Fruit fly (Drosophila melanogaster) whole organism, embryonic: ENCODE data around the gene Megf8.

Experiments
- B-H2 ChIP-seq: fragments of 200-800 bp; sonication (Bioruptor generic); optimal IDR thresholded peaks from 2 replicates; lab custom pipeline; 2018; ENCODE audit warnings: missing biosample characterization, mild to moderate bottlenecking, missing genetic modification characterization
- CG10366 ChIP-seq: fragments of 200-800 bp; sonication (Bioruptor generic); IDR thresholded peaks from 2 replicates; pipeline ENCODE4 v1.3.6; 2022; ENCODE audit warnings: missing biosample characterization, missing genetic modification characterization
- CG10431 ChIP-seq: fragments of 200-800 bp; sonication (Bioruptor generic); optimal IDR thresholded peaks from 3 replicates; lab custom pipeline; 2018; ENCODE audit warnings: missing biosample characterization, mild to moderate bottlenecking, missing genetic modification characterization
- CG12236 ChIP-seq: fragments of 200-800 bp; sonication (Bioruptor generic); optimal IDR thresholded peaks from 2 replicates; lab custom pipeline; 2016; ENCODE audit warnings: missing biosample characterization, missing genetic modification characterization
- CG12391 ChIP-seq: fragments of 200-800 bp; sonication (Bioruptor generic); optimal IDR thresholded peaks from 3 replicates; lab custom pipeline; 2018; ENCODE audit warnings: missing biosample characterization, mild to moderate bottlenecking, missing genetic modification characterization, moderate library complexity
- CG14667 ChIP-seq: fragments of 200-800 bp; sonication (Bioruptor generic); IDR thresholded peaks from 2 replicates; pipeline ENCODE4 v1.3.6; 2022; ENCODE audit warnings: missing biosample characterization, missing genetic modification characterization
- CG15269 ChIP-seq: fragments of 200-800 bp; sonication (Bioruptor generic); optimal IDR thresholded peaks from 2 replicates; lab custom pipeline; 2018; ENCODE audit warnings: missing biosample characterization, mild to moderate bottlenecking, missing genetic modification characterization, moderate library complexity
- CG1603 ChIP-seq: fragments of 200-800 bp; sonication (Bioruptor generic); optimal IDR thresholded peaks from 2 replicates; lab custom pipeline; 2019; ENCODE audit warnings: missing biosample characterization, mild to moderate bottlenecking, missing genetic modification characterization, moderate library complexity
- CG17385 ChIP-seq: fragments of 200-800 bp; sonication (Bioruptor generic); optimal IDR thresholded peaks from 3 replicates; lab custom pipeline; 2018; ENCODE audit warnings: missing biosample characterization, mild to moderate bottlenecking, missing genetic modification characterization
- CG1792 ChIP-seq: fragments of 200-800 bp; sonication (Bioruptor generic); optimal IDR thresholded peaks from 2 replicates; lab custom pipeline; 2016; ENCODE audit warnings: missing biosample characterization, missing genetic modification characterization
- CG1832 ChIP-seq: fragments of 200-800 bp; sonication (Bioruptor generic); optimal IDR thresholded peaks from 2 replicates; lab custom pipeline; 2017; ENCODE audit warnings: missing biosample characterization, mild to moderate bottlenecking, missing genetic modification characterization, inconsistent platforms
- CG2120 ChIP-seq: fragments of 200-800 bp; sonication (Bioruptor generic); optimal IDR thresholded peaks from 3 replicates; lab custom pipeline; 2016; ENCODE audit warnings: missing biosample characterization, missing genetic modification characterization
- CG3065 ChIP-seq: fragments of 200-800 bp; sonication (Bioruptor generic); optimal IDR thresholded peaks from 2 replicates; lab custom pipeline; 2016; ENCODE audit warnings: missing biosample characterization, missing genetic modification characterization
- CG31388 ChIP-seq: fragments of 200-800 bp; sonication (Bioruptor generic); optimal IDR thresholded peaks from 2 replicates; lab custom pipeline; 2016; ENCODE audit warnings: missing biosample characterization, missing genetic modification characterization
- CG32772 ChIP-seq: fragments of 200-800 bp; sonication (Bioruptor generic); IDR thresholded peaks from 2 replicates; pipeline ENCODE4 v1.3.6; 2022; ENCODE audit warnings: missing biosample characterization, missing genetic modification characterization
- CG7786 ChIP-seq: fragments of 200-800 bp; sonication (Bioruptor generic); optimal IDR thresholded peaks from 2 replicates; lab custom pipeline; 2016; ENCODE audit warnings: missing biosample characterization, missing genetic modification characterization
- CG7963 ChIP-seq: fragments of 200-800 bp; sonication (Bioruptor generic); IDR thresholded peaks from 3 replicates; pipeline ENCODE4 v1.3.6; 2022; ENCODE audit warnings: missing biosample characterization, missing genetic modification characterization; ENCODE audit not compliant: partially characterized antibody
- CG8359 ChIP-seq: fragments of 200-800 bp; sonication (Bioruptor generic); optimal IDR thresholded peaks from 2 replicates; lab custom pipeline; 2017; ENCODE audit warnings: missing biosample characterization, mild to moderate bottlenecking, missing genetic modification characterization, borderline replicate concordance
- CG8924 ChIP-seq: fragments of 200-800 bp; optimal IDR thresholded peaks from 3 replicates; lab custom pipeline; 2019; ENCODE audit warnings: missing biosample characterization, mild to moderate bottlenecking, missing genetic modification characterization, moderate library complexity
- E2f1 ChIP-seq: fragments of 200-800 bp; sonication (Bioruptor generic); IDR thresholded peaks from 2 replicates; pipeline ENCODE4 v1.3.6; 2022; ENCODE audit warnings: missing biosample characterization, missing genetic modification characterization
- E2f2 ChIP-seq: fragments of 200-800 bp; sonication (Bioruptor generic); IDR thresholded peaks from 2 replicates; pipeline ENCODE4 v1.3.6; 2022; ENCODE audit warnings: missing biosample characterization, missing genetic modification characterization
- GATAe ChIP-seq: fragments of 200-800 bp; sonication (Bioruptor generic); conservative IDR thresholded peaks from 2 replicates; pipeline ENCODE4 v1.3.6; 2022; ENCODE audit warnings: missing biosample characterization, missing genetic modification characterization
- Meics ChIP-seq: fragments of 200-800 bp; sonication (Bioruptor generic); optimal IDR thresholded peaks from 2 replicates; lab custom pipeline; 2017; ENCODE audit warnings: missing biosample characterization, mild to moderate bottlenecking, missing genetic modification characterization
- Myb ChIP-seq: fragments of 200-800 bp; sonication (Bioruptor generic); optimal IDR thresholded peaks from 2 replicates; lab custom pipeline; 2016; ENCODE audit warnings: missing biosample characterization, missing genetic modification characterization
- NK7.1 ChIP-seq: fragments of 200-800 bp; sonication (Bioruptor generic); optimal IDR thresholded peaks from 3 replicates; lab custom pipeline; 2016; ENCODE audit warnings: missing biosample characterization, missing genetic modification characterization
- Nf-YA ChIP-seq: fragments of 200-800 bp; sonication (Bioruptor generic); IDR thresholded peaks from 2 replicates; pipeline ENCODE4 v1.3.6; 2022; ENCODE audit warnings: missing biosample characterization, missing genetic modification characterization
- NfI ChIP-seq: fragments of 200-800 bp; sonication (Bioruptor generic); optimal IDR thresholded peaks from 3 replicates; lab custom pipeline; 2018; ENCODE audit warnings: missing biosample characterization, mild to moderate bottlenecking, missing genetic modification characterization, moderate library complexity
- Sox100B ChIP-seq: fragments of 200-800 bp; sonication (Bioruptor generic); optimal IDR thresholded peaks from 3 replicates; lab custom pipeline; 2018; ENCODE audit warnings: missing biosample characterization, mild to moderate bottlenecking, missing genetic modification characterization
- Vsx1 ChIP-seq: fragments of 200-800 bp; sonication (Bioruptor generic); optimal IDR thresholded peaks from 2 replicates; lab custom pipeline; 2017; ENCODE audit warnings: missing biosample characterization, mild to moderate bottlenecking, missing genetic modification characterization, missing genetic modification reagents
- Xrp1 ChIP-seq: fragments of 200-800 bp; sonication (Bioruptor generic); IDR thresholded peaks from 2 replicates; pipeline ENCODE4 v1.3.6; 2022; ENCODE audit warnings: missing biosample characterization, missing genetic modification characterization
- ase ChIP-seq: fragments of 200-800 bp; sonication (Bioruptor generic); IDR thresholded peaks from 3 replicates; pipeline ENCODE4 v1.3.6; 2022; ENCODE audit warnings: missing biosample characterization, missing genetic modification characterization
- btn ChIP-seq: fragments of 200-800 bp; sonication (Bioruptor generic); optimal IDR thresholded peaks from 2 replicates; lab custom pipeline; 2016; ENCODE audit warnings: missing biosample characterization, missing genetic modification characterization
- dmrt99B ChIP-seq: fragments of 200-800 bp; sonication (Bioruptor generic); optimal IDR thresholded peaks from 2 replicates; lab custom pipeline; 2018; ENCODE audit warnings: missing biosample characterization, mild to moderate bottlenecking, missing genetic modification characterization, moderate library complexity
- gem ChIP-seq: fragments of 200-800 bp; sonication (Bioruptor generic); optimal IDR thresholded peaks from 2 replicates; lab custom pipeline; 2019; ENCODE audit warnings: missing biosample characterization, mild to moderate bottlenecking, missing genetic modification characterization, moderate library complexity
- hth ChIP-seq: fragments of >200 bp; optimal IDR thresholded peaks from 2 replicates; lab custom pipeline; 2017; ENCODE audit warnings: inconsistent platforms
- jigr1 ChIP-seq: fragments of 200-800 bp; sonication (Bioruptor generic); IDR thresholded peaks from 3 replicates; pipeline ENCODE4 v1.3.6; 2022; ENCODE audit warnings: missing biosample characterization, missing genetic modification characterization
- lola ChIP-seq, 3 experiments: fragments of >200 bp in 2 of 3; fragments of 200-800 bp in 1 of 3; sonication (Bioruptor generic) in 1 of 3; optimal IDR thresholded peaks; 2 replicates each; lab custom pipeline; 2017 to 2019; ENCODE audit warnings: missing biosample characterization in 3 of 3, missing genetic modification characterization in 3 of 3, mild to moderate bottlenecking in 1 of 3, moderate library complexity in 1 of 3
- nmo ChIP-seq: fragments of 200-800 bp; sonication (Bioruptor generic); optimal IDR thresholded peaks from 2 replicates; lab custom pipeline; 2018; ENCODE audit warnings: missing biosample characterization, mild to moderate bottlenecking, missing genetic modification characterization, moderate library complexity
- schlank ChIP-seq: fragments of 200-800 bp; sonication (Bioruptor generic); optimal IDR thresholded peaks from 2 replicates; lab custom pipeline; 2018; ENCODE audit warnings: missing biosample characterization, mild to moderate bottlenecking, missing genetic modification characterization
- scrt ChIP-seq: fragments of 200-800 bp; sonication (Bioruptor generic); optimal IDR thresholded peaks from 2 replicates; lab custom pipeline; 2018; ENCODE audit warnings: missing biosample characterization, mild to moderate bottlenecking, missing genetic modification characterization, moderate library complexity
- sd ChIP-seq: fragments of 200-800 bp; sonication (Bioruptor generic); optimal IDR thresholded peaks from 3 replicates; lab custom pipeline; 2018; ENCODE audit warnings: missing biosample characterization, mild to moderate bottlenecking, missing genetic modification characterization, moderate library complexity
- seq ChIP-seq: fragments of 200-800 bp; sonication (Bioruptor generic); IDR thresholded peaks from 2 replicates; pipeline ENCODE4 v1.3.6; 2022; ENCODE audit warnings: missing biosample characterization, missing genetic modification characterization
- sisA ChIP-seq: fragments of 200-800 bp; sonication (Bioruptor generic); IDR thresholded peaks from 2 replicates; pipeline ENCODE4 v1.3.6; 2022; ENCODE audit warnings: missing biosample characterization, missing genetic modification characterization
- sqz ChIP-seq: fragments of 200-800 bp; sonication (Bioruptor generic); optimal IDR thresholded peaks from 3 replicates; lab custom pipeline; 2018; ENCODE audit warnings: missing biosample characterization, mild to moderate bottlenecking, missing genetic modification characterization
- zfh1 ChIP-seq: fragments of 200-800 bp; sonication (Bioruptor generic); IDR thresholded peaks from 3 replicates; pipeline ENCODE4 v1.3.6; 2022; ENCODE audit warnings: missing biosample characterization, missing genetic modification characterization

Gene Megf8

DNA sequence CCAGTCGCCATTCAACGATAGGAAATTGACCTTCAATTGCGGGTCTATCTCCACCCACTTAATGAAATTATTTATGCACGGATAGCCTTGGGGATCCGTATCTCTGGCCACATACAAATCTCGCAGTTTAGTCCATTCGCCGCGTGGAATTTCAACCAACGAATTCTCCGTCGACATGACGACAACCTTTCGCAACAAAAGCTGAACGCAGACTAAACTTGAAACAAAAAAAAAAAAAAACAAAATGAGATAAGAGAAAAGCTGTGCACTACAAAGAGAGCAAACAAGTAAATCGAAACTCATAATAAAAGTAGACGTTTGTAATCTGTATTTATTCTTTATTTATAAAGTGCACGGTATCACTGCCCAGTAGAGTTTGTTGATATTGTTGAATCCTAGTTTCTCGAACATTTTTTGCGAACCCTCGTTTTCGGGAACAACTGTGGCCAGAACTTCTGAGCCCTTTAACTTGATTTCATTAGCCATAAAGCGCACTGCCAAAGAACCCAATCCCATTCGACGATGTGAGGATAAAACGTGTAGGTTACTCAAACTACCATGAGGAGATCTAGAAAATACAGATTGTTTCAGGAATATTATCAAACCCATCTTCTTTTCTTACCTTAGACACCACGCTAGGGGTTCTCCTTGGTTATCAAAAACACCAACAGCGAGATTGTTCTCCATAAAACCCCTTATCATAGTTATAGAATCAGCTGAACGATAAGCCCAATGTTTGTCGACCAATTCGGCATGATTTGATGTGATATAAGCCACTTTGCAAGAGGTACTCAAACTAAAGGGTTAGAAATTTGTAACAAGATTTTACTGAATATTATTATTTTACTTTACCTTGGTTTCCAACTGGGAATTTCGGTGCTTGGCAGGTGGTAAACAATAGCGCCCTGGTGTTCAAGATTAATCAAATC is 33.7 kb upstream of the Megf8 start, which contains the start of gene CG12560 (continued):
- TF ChIP-seq E2f2 (GFP tag; lab: Robert Waterston, UW) (peak; percentile 18; the same call in 1 of the 2 replicates), CG1603 (tag; lab: Kevin White, UChicago) (no peak), CG10431 (GFP tag; lab: Kevin White, UChicago) (peak; percentile 14), CG2120 (GFP tag; lab: Kevin White, UChicago) (no peak), CG8359 (GFP tag; lab: Kevin White, UChicago) (no peak), NfI (GFP tag; lab: Kevin White, UChicago) (peak; percentile 12), CG15269 (tag; lab: Kevin White, UChicago) (peak; percentile 26), btn (no peak), Sox100B (GFP tag; lab: Kevin White, UChicago) (peak; percentile 19), CG32772 (GFP tag; lab: Robert Waterston, UW) (peak; percentile 68), Myb (GFP tag; lab: Kevin White, UChicago) (no peak), B-H2 (GFP tag; lab: Kevin White, UChicago) (peak; percentile 6), zfh1 (GFP tag; lab: Robert Waterston, UW) (0 out of 3 replicates have a peak, but pooled peaks have one; percentile 14), CG31388 (GFP tag; lab: Kevin White, UChicago) (no peak), gem (tag; lab: Kevin White, UChicago) (peak; percentile 24)

DNA sequence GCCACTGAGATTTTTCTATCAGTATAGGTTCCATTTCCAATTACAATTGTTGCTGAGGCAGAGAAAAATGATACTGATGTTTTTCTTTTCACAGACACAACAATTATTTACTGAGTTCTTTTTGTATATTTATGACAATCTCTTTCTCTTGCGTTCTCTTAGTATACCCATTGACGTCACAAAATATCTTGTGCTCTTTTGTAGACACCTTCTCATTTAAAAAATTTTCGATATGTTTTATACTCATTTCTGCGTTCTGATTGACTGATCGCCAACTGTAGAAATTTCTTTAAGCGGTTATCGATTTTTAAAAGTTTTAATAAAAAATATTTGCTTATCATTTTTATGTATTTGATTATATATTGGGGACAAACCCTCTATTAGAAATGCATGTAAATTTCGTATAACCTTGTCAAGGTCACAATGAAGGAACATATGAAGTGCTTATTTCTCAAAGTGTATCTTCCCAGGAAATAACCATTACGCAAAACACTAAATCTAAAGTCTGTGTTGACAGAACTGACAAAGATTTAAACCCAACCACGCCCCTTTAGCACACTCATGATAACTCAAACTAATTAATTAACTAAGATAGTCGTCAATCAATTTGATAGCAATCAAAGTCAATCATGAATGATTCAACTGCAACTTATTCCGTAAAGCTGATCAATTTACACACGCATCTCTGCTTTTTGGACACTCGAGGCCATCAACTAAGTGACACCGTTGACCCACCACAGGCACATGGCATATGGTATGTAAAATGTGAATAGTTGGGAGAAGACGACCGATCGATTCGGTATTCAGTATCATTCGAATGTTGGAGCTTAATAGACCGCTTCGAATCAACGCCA is 32.4 kb upstream of the Megf8 start, which contains the start of the genes Glyat and Tg:
Glyat (minus strand) TSS at position 51 of the 854 bp plus-strand sequence.
Tg (plus strand) TSS at position 804 of the 854 bp plus-strand sequence.
- no peak for TF ChIP-seq scrt
- TF ChIP-seq E2f1 (GFP tag; lab: Robert Waterston, UW): no peak
- no peak for TF ChIP-seq Nf-YA (GFP tag; lab: Robert Waterston, UW)
- no peak for TF ChIP-seq dmrt99B
- no peak for TF ChIP-seq NK7.1 (GFP tag; lab: Kevin White, UChicago)
- TF ChIP-seq sisA: no peak
- TF ChIP-seq CG7786 (GFP tag; lab: Kevin White, UChicago): no peak
- peak; percentile 36 for TF ChIP-seq CG8924
- no peak for TF ChIP-seq CG1792 (GFP tag; lab: Kevin White, UChicago)
- 0 out of 3 replicates have a peak, but pooled peaks have one; percentile 43 for TF ChIP-seq CG7963 (GFP tag; lab: Robert Waterston, UW)
- TF ChIP-seq Meics: peak; percentile 20
- no peak for TF ChIP-seq CG10366 (GFP tag; lab: Robert Waterston, UW)
- peak; percentile 40 for TF ChIP-seq CG12391 (tag; lab: Kevin White, UChicago)
- TF ChIP-seq Vsx1: no peak
- TF ChIP-seq schlank: no peak
- TF ChIP-seq CG3065 (GFP tag; lab: Kevin White, UChicago): no peak
- TF ChIP-seq btn: no peak
- TF ChIP-seq sqz: no peak
- TF ChIP-seq CG14667: no peak
- no peak for TF ChIP-seq GATAe (GFP tag; lab: Robert Waterston, UW)
- no peak for TF ChIP-seq jigr1 (GFP tag; lab: Robert Waterston, UW)
- TF ChIP-seq sd: peak; percentile 49
- no peak for TF ChIP-seq CG1832
- no peak for TF ChIP-seq lola (GFP tag; optimal IDR thresholded peaks at IDR 0.05; lab: Kevin White, UChicago)
- TF ChIP-seq hth (lab: Kevin White, UChicago): no peak
- no peak for TF ChIP-seq ase (GFP tag; lab: Robert Waterston, UW)
- peak; percentile 14 for TF ChIP-seq nmo (GFP tag; lab: Kevin White, UChicago)
- 0 out of 2 replicates have a peak, but pooled peaks have one; percentile 22 for TF ChIP-seq Xrp1 (GFP tag; lab: Robert Waterston, UW)
- TF ChIP-seq seq (GFP tag; lab: Robert Waterston, UW): no peak
- TF ChIP-seq CG17385 (GFP tag; lab: Kevin White, UChicago): no peak
- no peak for TF ChIP-seq CG12236 (GFP tag; lab: Kevin White, UChicago)
